Worm (Caenorhabditis elegans) whole organism, late embryonic: ENCODE data around the gene lips-5.

ENCODE experiments used
- ama-1 ChIP-seq: fragments of 150-350 bp; optimal IDR thresholded peaks from 2 replicates; lab custom pipeline; 2014
- ceh-19 ChIP-seq: fragments of 200-800 bp; sonication (Bioruptor generic); optimal IDR thresholded peaks from 2 replicates; lab custom pipeline; 2018; ENCODE audit warnings: mild to moderate bottlenecking, missing genetic modification characterization, missing compliant biosample characterization
- che-1 ChIP-seq: sonication (generic microtip); optimal IDR thresholded peaks from 2 replicates; lab custom pipeline; 2016; ENCODE audit warnings: mild to moderate bottlenecking, missing genetic modification characterization, missing compliant biosample characterization
- dve-1 ChIP-seq: sonication (generic microtip); optimal IDR thresholded peaks from 2 replicates; lab custom pipeline; 2017; ENCODE audit warnings: antibody characterized with exemption, mild to moderate bottlenecking, missing genetic modification characterization, missing compliant biosample characterization
- ets-4 ChIP-seq: sonication (generic microtip); optimal IDR thresholded peaks from 2 replicates; lab custom pipeline; 2016; ENCODE audit warnings: missing genetic modification characterization, missing compliant biosample characterization
- lin-11 ChIP-seq: fragments of 200-800 bp; sonication (Bioruptor generic); optimal IDR thresholded peaks from 2 replicates; lab custom pipeline; 2018; ENCODE audit warnings: mild to moderate bottlenecking, missing genetic modification characterization, missing compliant biosample characterization
- nhr-11 ChIP-seq: fragments of 150-350 bp; optimal IDR thresholded peaks from 2 replicates; lab custom pipeline; 2014; ENCODE audit warnings: missing biosample characterization, missing genetic modification characterization
- pax-1 ChIP-seq: fragments of 150-350 bp; optimal IDR thresholded peaks from 2 replicates; lab custom pipeline; 2014; ENCODE audit warnings: missing biosample characterization, missing genetic modification characterization
- pha-4 ChIP-seq: fragments of 150-350 bp; optimal IDR thresholded peaks from 2 replicates; lab custom pipeline; 2018; ENCODE audit warnings: missing biosample characterization, missing genetic modification reagents, missing genetic modification characterization
- pros-1 ChIP-seq: fragments of 150-350 bp; optimal IDR thresholded peaks from 2 replicates; lab custom pipeline; 2014; ENCODE audit warnings: missing biosample characterization, missing genetic modification reagents, missing genetic modification characterization
- rnt-1 ChIP-seq: sonication (generic microtip); optimal IDR thresholded peaks from 2 replicates; lab custom pipeline; 2016; ENCODE audit warnings: missing genetic modification characterization, missing compliant biosample characterization
- sox-4 ChIP-seq: sonication (generic microtip); optimal IDR thresholded peaks from 2 replicates; lab custom pipeline; 2017; ENCODE audit warnings: mild to moderate bottlenecking, missing genetic modification characterization, inconsistent platforms, missing compliant biosample characterization
- tbx-2 ChIP-seq: sonication (generic microtip); optimal IDR thresholded peaks from 2 replicates; lab custom pipeline; 2016; ENCODE audit warnings: missing genetic modification characterization, missing compliant biosample characterization

- TF ChIP-seq rnt-1 (no peak), pax-1 (no peak), lin-11 (tag; lab: Kevin White, UChicago) (no peak), dve-1 (tag; lab: Kevin White, UChicago) (no peak), pros-1 (tag; lab: Kevin White, UChicago) (no peak), ama-1 (lab: Kevin White, UChicago) (peak; percentile 63), che-1 (tag; lab: Kevin White, UChicago) (no peak), pha-4 (no peak), ceh-19 (no peak), nhr-11 (no peak), ets-4 (tag; lab: Kevin White, UChicago) (no peak), tbx-2 (tag; lab: Kevin White, UChicago) (no peak), sox-4 (no peak)
Measured at ce11 chrIV:11820067-11820913, 46.7 kb upstream of the lips-5 start.
